Worm (Caenorhabditis elegans): ENCODE data around the gene math-13.

Gene math-13

ce11 chrII:1899934-1900333, 24.2 kb downstream of the math-13 start, which contains the start of gene math-24:
math-24 (plus strand) TSS chrII:1900234.
- TF ChIP-seq ceh-19 (GFP tag; optimal IDR thresholded peaks at IDR 0.05) (no peak), odd-2 (tag; optimal IDR thresholded peaks at IDR 0.05) (no peak), hlh-13 (GFP tag; optimal IDR thresholded peaks at IDR 0.05) (no peak), fax-1 (tag; optimal IDR thresholded peaks at IDR 0.05) (no peak), T23F11.4 (GFP tag; optimal IDR thresholded peaks at IDR 0.05) (no peak), hlh-8 (tag; optimal IDR thresholded peaks at IDR 0.05) (no peak), unc-86 (tag; optimal IDR thresholded peaks at IDR 0.05) (no peak), pha-4 (tag; optimal IDR thresholded peaks at IDR 0.05) (no peak), elt-2 (tag; optimal IDR thresholded peaks at IDR 0.05) (no peak)

- no peak for TF ChIP-seq ceh-22 (tag; optimal IDR thresholded peaks at IDR 0.05)
- no peak for TF ChIP-seq ceh-14 (tag; optimal IDR thresholded peaks at IDR 0.05)
- no peak for TF ChIP-seq elt-4 (tag; optimal IDR thresholded peaks at IDR 0.05)
- no peak for TF ChIP-seq unc-55 (GFP tag; optimal IDR thresholded peaks at IDR 0.05)
- no peak for TF ChIP-seq npax-4 (tag; optimal IDR thresholded peaks at IDR 0.05)
- TF ChIP-seq fkh-6 (tag; optimal IDR thresholded peaks at IDR 0.05) = no peak
- no peak for TF ChIP-seq C08G9.2 (tag; optimal IDR thresholded peaks at IDR 0.05)
- TF ChIP-seq K02D7.2 (tag; optimal IDR thresholded peaks at IDR 0.05) = no peak
- no peak for TF ChIP-seq ceh-18 (tag; optimal IDR thresholded peaks at IDR 0.05)
- TF ChIP-seq tbx-2 (tag; optimal IDR thresholded peaks at IDR 0.05) = no peak
- TF ChIP-seq ceh-34 (tag; optimal IDR thresholded peaks at IDR 0.05) = no peak
- TF ChIP-seq ceh-19 (GFP tag; optimal IDR thresholded peaks at IDR 0.05) = no peak
Measured at ce11 chrII:1901981-1902380, 26.2 kb downstream of the math-13 start, which contains the start of gene math-23. math-23 (plus strand) TSS chrII:1902281.

ce11 chrII:1905104-1905503, 29.3 kb downstream of the math-13 start, which contains the start of gene math-22:
math-22 (plus strand) TSS chrII:1905404.
- TF ChIP-seq unc-55 (GFP tag; optimal IDR thresholded peaks at IDR 0.05) = no peak
- TF ChIP-seq sox-4 (tag; optimal IDR thresholded peaks at IDR 0.05) = no peak
- TF ChIP-seq ceh-30 (tag; optimal IDR thresholded peaks at IDR 0.05) = no peak

ce11 chrII:1912741-1913140, 37.0 kb downstream of the math-13 start, which contains the start of gene math-31:
math-31 (minus strand) TSS chrII:1912841.
- TF ChIP-seq unc-86 (tag; optimal IDR thresholded peaks at IDR 0.05) = no peak
- no peak for TF ChIP-seq pha-4 (tag; optimal IDR thresholded peaks at IDR 0.05)
- TF ChIP-seq madf-2 (tag; optimal IDR thresholded peaks at IDR 0.05) = no peak
- TF ChIP-seq ceh-18 (tag; optimal IDR thresholded peaks at IDR 0.05) = no peak
- TF ChIP-seq sox-2 (GFP tag; IDR thresholded peaks at IDR 0.05) = no peak
- no peak for TF ChIP-seq ceh-9 (tag; optimal IDR thresholded peaks at IDR 0.05)
- TF ChIP-seq nfya-1 (tag; optimal IDR thresholded peaks at IDR 0.05) = no peak
- TF ChIP-seq hlh-15 (tag; optimal IDR thresholded peaks at IDR 0.05) = no peak
- TF ChIP-seq ceh-30 (tag; optimal IDR thresholded peaks at IDR 0.05) = no peak
- no peak for TF ChIP-seq ets-4 (tag; optimal IDR thresholded peaks at IDR 0.05)
- no peak for TF ChIP-seq F13H6.1 (tag; optimal IDR thresholded peaks at IDR 0.05)
- no peak for TF ChIP-seq npax-4 (tag; optimal IDR thresholded peaks at IDR 0.05)
- no peak for TF ChIP-seq che-1 (tag; optimal IDR thresholded peaks at IDR 0.05)
- TF ChIP-seq C08G9.2 (tag; optimal IDR thresholded peaks at IDR 0.05) = no peak
- TF ChIP-seq dmd-4 (tag; optimal IDR thresholded peaks at IDR 0.05; ENCODE audit: borderline replicate concordance) = no peak
- TF ChIP-seq T23F11.4 (GFP tag; optimal IDR thresholded peaks at IDR 0.05) = no peak
- no peak for TF ChIP-seq pax-1 (tag; optimal IDR thresholded peaks at IDR 0.05)
- TF ChIP-seq tbx-7 (tag; optimal IDR thresholded peaks at IDR 0.05) = no peak
- no peak for TF ChIP-seq pros-1 (tag; optimal IDR thresholded peaks at IDR 0.05)
- TF ChIP-seq ceh-34 (tag; optimal IDR thresholded peaks at IDR 0.05) = no peak

- TF ChIP-seq pros-1 (tag; optimal IDR thresholded peaks at IDR 0.05) (no peak), unc-86 (tag; optimal IDR thresholded peaks at IDR 0.05) (no peak)
Measured at ce11 chrII:1917862-1918261, 42.1 kb downstream of the math-13 start, which contains the start of gene bath-4. bath-4 (minus strand) TSS chrII:1917962.
